Worm (Caenorhabditis elegans) whole organism, young adult: ENCODE measurements around the gene tat-2.

Source experiments
- B0261.1 ChIP-seq: sonication (generic microtip); optimal IDR thresholded peaks from 2 replicates; lab custom pipeline; 2016; ENCODE audit warnings: mild to moderate bottlenecking, missing genetic modification characterization, moderate library complexity, missing compliant biosample characterization
- C17E4.6 ChIP-seq: fragments of 200-800 bp; sonication (Bioruptor generic); IDR thresholded peaks from 2 replicates; pipeline ENCODE4 v1.3.6; 2022; ENCODE audit warnings: missing genetic modification reagents, missing genetic modification characterization, missing compliant biosample characterization
- F33H1.4 ChIP-seq: fragments of 200-800 bp; sonication (Bioruptor generic); IDR thresholded peaks from 2 replicates; pipeline ENCODE4 v1.3.6; 2022; ENCODE audit warnings: missing genetic modification reagents, missing genetic modification characterization, missing compliant biosample characterization
- K11D2.4 ChIP-seq: fragments of 200-800 bp; sonication (Bioruptor generic); IDR thresholded peaks from 2 replicates; pipeline ENCODE4 v1.3.6; 2022; ENCODE audit warnings: missing genetic modification reagents, missing genetic modification characterization, missing compliant biosample characterization
- T26A5.8 ChIP-seq: sonication (generic microtip); optimal IDR thresholded peaks from 2 replicates; lab custom pipeline; 2016; ENCODE audit warnings: missing genetic modification characterization, missing compliant biosample characterization
- ama-1 ChIP-seq, 3 experiments: fragments of 150-350 bp in 1 of 3; sonication (generic microtip) in 2 of 3; optimal IDR thresholded peaks; 2 replicates each; lab custom pipeline; 2014 to 2018; ENCODE audit warnings: missing biosample characterization in 2 of 3, missing genetic modification characterization in 2 of 3, missing genetic modification reagents in 2 of 3
- attf-5 ChIP-seq: fragments of 200-800 bp; sonication (Bioruptor generic); optimal IDR thresholded peaks from 2 replicates; lab custom pipeline; 2018; ENCODE audit warnings: mild to moderate bottlenecking, missing genetic modification characterization, missing compliant biosample characterization
- bed-1 ChIP-seq: fragments of 200-800 bp; sonication (Bioruptor generic); IDR thresholded peaks from 2 replicates; pipeline ENCODE4 v1.3.6; 2022; ENCODE audit warnings: missing genetic modification reagents, missing genetic modification characterization, missing compliant biosample characterization
- cebp-1 ChIP-seq, 2 experiments: fragments of 200-800 bp in 1 of 2; sonication (Bioruptor generic) in 1 of 2; sonication (generic microtip) in 1 of 2; IDR thresholded peaks in 1 of 2; optimal IDR thresholded peaks in 1 of 2; 2 replicates each; pipeline versions ENCODE4 v1.3.6 to Lab custom; 2017 to 2022; ENCODE audit warnings: missing compliant biosample characterization in 2 of 2, missing genetic modification characterization in 2 of 2, mild to moderate bottlenecking in 1 of 2, missing genetic modification reagents in 1 of 2, moderate library complexity in 1 of 2
- ceh-100 ChIP-seq: fragments of 200-800 bp; sonication (Bioruptor generic); IDR thresholded peaks from 2 replicates; pipeline ENCODE4 v1.3.6; 2022; ENCODE audit warnings: missing genetic modification reagents, missing genetic modification characterization, missing compliant biosample characterization
- ceh-27 ChIP-seq: fragments of 200-800 bp; sonication (Bioruptor generic); optimal IDR thresholded peaks from 2 replicates; lab custom pipeline; 2018; ENCODE audit warnings: mild to moderate bottlenecking, missing genetic modification characterization, moderate library complexity, missing compliant biosample characterization
- ceh-79 ChIP-seq: sonication (generic microtip); optimal IDR thresholded peaks from 2 replicates; lab custom pipeline; 2017; ENCODE audit warnings: mild to moderate bottlenecking, missing genetic modification characterization, missing compliant biosample characterization
- ceh-91 ChIP-seq: fragments of 200-800 bp; sonication (Bioruptor generic); IDR thresholded peaks from 2 replicates; pipeline ENCODE4 v1.3.6; 2022; ENCODE audit warnings: missing genetic modification reagents, missing genetic modification characterization, missing compliant biosample characterization
- die-1 ChIP-seq: sonication (generic microtip); optimal IDR thresholded peaks from 2 replicates; lab custom pipeline; 2016; ENCODE audit warnings: missing genotype, mild to moderate bottlenecking, missing genetic modification characterization, missing compliant biosample characterization
- dpl-1 ChIP-seq: fragments of 150-350 bp; optimal IDR thresholded peaks from 2 replicates; lab custom pipeline; 2014; ENCODE audit warnings: missing biosample characterization, missing genetic modification reagents, missing genetic modification characterization
- egl-44 ChIP-seq: fragments of 200-800 bp; sonication (Bioruptor generic); IDR thresholded peaks from 2 replicates; pipeline ENCODE4 v1.3.6; 2022; ENCODE audit warnings: missing genetic modification reagents, missing genetic modification characterization, missing compliant biosample characterization
- ekl-4 ChIP-seq: fragments of 200-800 bp; sonication (Bioruptor generic); IDR thresholded peaks from 2 replicates; pipeline ENCODE4 v1.3.6; 2022; ENCODE audit warnings: missing genetic modification reagents, missing genetic modification characterization, missing compliant biosample characterization
- him-1 ChIP-seq: sonication (generic microtip); optimal IDR thresholded peaks from 2 replicates; lab custom pipeline; 2016; ENCODE audit warnings: missing genotype, missing genetic modification reagents, missing genetic modification characterization, missing compliant biosample characterization
- hlh-12 ChIP-seq: sonication (generic microtip); optimal IDR thresholded peaks from 2 replicates; lab custom pipeline; 2016; ENCODE audit warnings: missing genetic modification characterization, missing compliant biosample characterization
- hlh-26 ChIP-seq: fragments of 200-800 bp; sonication (Bioruptor generic); conservative IDR thresholded peaks from 2 replicates; pipeline ENCODE4 v1.3.6; 2022; ENCODE audit warnings: missing genetic modification reagents, missing genetic modification characterization, missing compliant biosample characterization
- hsf-1 ChIP-seq: fragments of 200-800 bp; sonication (Bioruptor generic); IDR thresholded peaks from 2 replicates; pipeline ENCODE4 v1.3.6; 2022; ENCODE audit warnings: missing genetic modification reagents, missing genetic modification characterization, missing compliant biosample characterization
- lin-26 ChIP-seq: fragments of 200-800 bp; sonication (Bioruptor generic); IDR thresholded peaks from 2 replicates; pipeline ENCODE4 v1.3.6; 2022; ENCODE audit warnings: missing genetic modification reagents, missing genetic modification characterization, missing compliant biosample characterization
- lsy-27 ChIP-seq: sonication (generic microtip); optimal IDR thresholded peaks from 2 replicates; lab custom pipeline; 2017; ENCODE audit warnings: missing genetic modification characterization, mild to moderate bottlenecking, missing compliant biosample characterization, antibody characterized with exemption, missing genotype, borderline replicate concordance; ENCODE audit not compliant: insufficient read depth
- madf-10 ChIP-seq: sonication (generic microtip); optimal IDR thresholded peaks from 2 replicates; lab custom pipeline; 2016; ENCODE audit warnings: mild to moderate bottlenecking, missing genetic modification characterization, missing compliant biosample characterization
- madf-3 ChIP-seq: fragments of 200-800 bp; sonication (Bioruptor generic); IDR thresholded peaks from 2 replicates; pipeline ENCODE4 v1.3.6; 2022; ENCODE audit warnings: missing genetic modification reagents, missing genetic modification characterization, missing compliant biosample characterization
- madf-6 ChIP-seq: fragments of 200-800 bp; sonication (Bioruptor generic); IDR thresholded peaks from 2 replicates; pipeline ENCODE4 v1.3.6; 2022; ENCODE audit warnings: missing genetic modification reagents, missing genetic modification characterization, missing compliant biosample characterization
- mes-4 ChIP-seq: sonication (generic microtip); optimal IDR thresholded peaks from 2 replicates; lab custom pipeline; 2016; ENCODE audit warnings: missing genotype, missing genetic modification characterization, missing compliant biosample characterization
- mxl-1 ChIP-seq: sonication (generic microtip); optimal IDR thresholded peaks from 2 replicates; lab custom pipeline; 2016; ENCODE audit warnings: missing genetic modification characterization, missing compliant biosample characterization
- nhr-80 ChIP-seq: sonication (generic microtip); optimal IDR thresholded peaks from 2 replicates; lab custom pipeline; 2016; ENCODE audit warnings: missing genetic modification characterization, missing compliant biosample characterization
- pbrm-1 ChIP-seq: fragments of 200-800 bp; sonication (Bioruptor generic); IDR thresholded peaks from 2 replicates; pipeline ENCODE4 v1.3.6; 2022; ENCODE audit warnings: missing genetic modification reagents, missing genetic modification characterization, missing compliant biosample characterization
- repo-1 ChIP-seq: sonication (generic microtip); optimal IDR thresholded peaks from 2 replicates; lab custom pipeline; 2017; ENCODE audit warnings: mild to moderate bottlenecking, missing genetic modification characterization, missing compliant biosample characterization
- rpc-1 ChIP-seq, 2 experiments: fragments of 150-350 bp in 1 of 2; sonication (generic microtip) in 1 of 2; optimal IDR thresholded peaks; 2 replicates each; lab custom pipeline; 2014 to 2018; ENCODE audit warnings: missing biosample characterization in 1 of 2, missing genetic modification characterization in 1 of 2, missing genetic modification reagents in 1 of 2, missing genotype in 1 of 2
- sea-2 ChIP-seq: fragments of 200-800 bp; sonication (Bioruptor generic); IDR thresholded peaks from 2 replicates; pipeline ENCODE4 v1.3.6; 2022; ENCODE audit warnings: missing genetic modification characterization, missing compliant biosample characterization
- snpc-1.3 ChIP-seq: sonication (generic microtip); optimal IDR thresholded peaks from 2 replicates; lab custom pipeline; 2017; ENCODE audit warnings: missing genetic modification characterization, mild to moderate bottlenecking, missing compliant biosample characterization, antibody characterized with exemption, moderate library complexity, missing genotype, missing genetic modification reagents; ENCODE audit not compliant: insufficient read depth
- snpc-3.4 ChIP-seq: sonication (generic microtip); optimal IDR thresholded peaks from 2 replicates; lab custom pipeline; 2017; ENCODE audit warnings: missing genetic modification characterization, mild to moderate bottlenecking, missing compliant biosample characterization, antibody characterized with exemption, moderate library complexity, missing genotype, missing genetic modification reagents
- snpc-4 ChIP-seq, 5 experiments: fragments of 150-350 bp in 1 of 5; sonication (generic microtip) in 4 of 5; optimal IDR thresholded peaks; 2 replicates each; lab custom pipeline; 2014 to 2018; ENCODE audit warnings: missing genetic modification characterization in 5 of 5, missing biosample characterization in 3 of 5, antibody characterized with exemption in 2 of 5, mild to moderate bottlenecking in 2 of 5, missing compliant biosample characterization in 2 of 5, missing genotype in 2 of 5, moderate library complexity in 2 of 5, missing genetic modification reagents in 1 of 5
- tbx-9 ChIP-seq: sonication (generic microtip); optimal IDR thresholded peaks from 2 replicates; lab custom pipeline; 2016; ENCODE audit warnings: borderline replicate concordance, missing genetic modification characterization, inconsistent platforms, missing compliant biosample characterization
- tlf-1 ChIP-seq: fragments of 200-800 bp; sonication (Bioruptor generic); optimal IDR thresholded peaks from 2 replicates; lab custom pipeline; 2018; ENCODE audit warnings: mild to moderate bottlenecking, missing genetic modification characterization, missing compliant biosample characterization
- unc-130 ChIP-seq: sonication (generic microtip); optimal IDR thresholded peaks from 2 replicates; lab custom pipeline; 2016; ENCODE audit warnings: missing genetic modification reagents, missing genetic modification characterization, missing compliant biosample characterization
- ztf-22 ChIP-seq: fragments of 200-800 bp; sonication (Bioruptor generic); optimal IDR thresholded peaks from 2 replicates; lab custom pipeline; 2018; ENCODE audit warnings: mild to moderate bottlenecking, missing genetic modification characterization, moderate library complexity, missing compliant biosample characterization
- ztf-25 ChIP-seq: fragments of 200-800 bp; sonication (Bioruptor generic); IDR thresholded peaks from 2 replicates; pipeline ENCODE4 v1.3.6; 2022; ENCODE audit warnings: missing genetic modification reagents, missing genetic modification characterization, missing compliant biosample characterization
- ztf-6 ChIP-seq: fragments of 200-800 bp; sonication (Bioruptor generic); IDR thresholded peaks from 2 replicates; pipeline ENCODE4 v1.3.6; 2022; ENCODE audit warnings: missing genetic modification reagents, missing genetic modification characterization, missing compliant biosample characterization

Gene tat-2

ce11 chrIV:4885435-4885834, 38.7 kb upstream of the tat-2 start (continued):
- TF ChIP-seq ama-1 (optimal IDR thresholded peaks at IDR 0.05; lab: Kevin White, UChicago): no peak
- no peak for TF ChIP-seq ama-1 (GFP tag; optimal IDR thresholded peaks at IDR 0.05; lab: Kevin White, UChicago)
- no peak for TF ChIP-seq madf-6 (GFP tag; lab: Robert Waterston, UW)
- TF ChIP-seq dpl-1 (GFP tag; lab: Kevin White, UChicago): no peak
- no peak for TF ChIP-seq ceh-91 (GFP tag; lab: Robert Waterston, UW)
- peak; percentile 52 for TF ChIP-seq snpc-3.4 (tag; lab: Kevin White, UChicago)
- no peak; the same call in 1 of the 2 replicates for TF ChIP-seq ekl-4 (GFP tag; lab: Robert Waterston, UW)
- TF ChIP-seq pbrm-1 (GFP tag; lab: Robert Waterston, UW): no peak
- TF ChIP-seq mes-4 (tag; lab: Kevin White, UChicago): no peak
- TF ChIP-seq bed-1: no peak
- TF ChIP-seq hsf-1 (GFP tag; lab: Robert Waterston, UW): no peak
- TF ChIP-seq ceh-27 (GFP tag; lab: Kevin White, UChicago): no peak
- TF ChIP-seq hlh-26 (GFP tag; lab: Robert Waterston, UW): no peak
- TF ChIP-seq ceh-100: no peak
- TF ChIP-seq him-1: peak; percentile 35
- no peak for TF ChIP-seq mxl-1
- TF ChIP-seq die-1 (tag; lab: Kevin White, UChicago): peak; percentile 58
- TF ChIP-seq C17E4.6 (GFP tag; lab: Robert Waterston, UW): peak; percentile 44; the same call in 1 of the 2 replicates
- TF ChIP-seq madf-10 (tag; lab: Kevin White, UChicago): no peak
- no peak for TF ChIP-seq nhr-80
- TF ChIP-seq attf-5 (GFP tag; lab: Kevin White, UChicago): no peak
- TF ChIP-seq lin-26 (GFP tag; lab: Robert Waterston, UW): peak; percentile 49; the same call in 1 of the 2 replicates
- TF ChIP-seq snpc-4 (GFP tag; optimal IDR thresholded peaks at IDR 0.05; lab: Kevin White, UChicago): peak; percentile 80
- peak; percentile 83 to 95 (median 90) for TF ChIP-seq snpc-4 (tag; optimal IDR thresholded peaks at IDR 0.05; lab: Kevin White, UChicago)
- TF ChIP-seq egl-44 (GFP tag; lab: Robert Waterston, UW): no peak
- TF ChIP-seq B0261.1 (tag; lab: Kevin White, UChicago): peak; percentile 53
- TF ChIP-seq tlf-1: no peak
- no peak for TF ChIP-seq madf-3 (GFP tag; lab: Robert Waterston, UW)
- TF ChIP-seq ztf-25 (GFP tag; lab: Robert Waterston, UW): 0 out of 2 replicates have a peak, but pooled peaks have one; percentile 50

ce11 chrIV:4883984-4884383, 37.3 kb upstream of the tat-2 start, which contains the start of gene str-166:
Gene str-166 (plus strand): TSS chrIV:4884284.
- no peak for TF ChIP-seq lsy-27 (tag; lab: Kevin White, UChicago)
- TF ChIP-seq snpc-4 (GFP tag; optimal IDR thresholded peaks at IDR 0.05; lab: Kevin White, UChicago): no peak
- no peak for TF ChIP-seq snpc-4 (tag; optimal IDR thresholded peaks at IDR 0.05; lab: Kevin White, UChicago)
- TF ChIP-seq snpc-1.3 (tag; lab: Kevin White, UChicago): no peak
- no peak for TF ChIP-seq T26A5.8 (tag; lab: Kevin White, UChicago)
- TF ChIP-seq ztf-22 (GFP tag; lab: Kevin White, UChicago): no peak
- TF ChIP-seq tbx-9 (tag; lab: Kevin White, UChicago): no peak
- no peak for TF ChIP-seq ztf-6 (GFP tag; lab: Robert Waterston, UW)
- no peak for TF ChIP-seq hlh-12 (tag; lab: Kevin White, UChicago)
- no peak for TF ChIP-seq F33H1.4 (GFP tag; lab: Robert Waterston, UW)
- TF ChIP-seq sea-2: no peak
- TF ChIP-seq madf-6 (GFP tag; lab: Robert Waterston, UW): no peak
- no peak for TF ChIP-seq rpc-1 (optimal IDR thresholded peaks at IDR 0.05; lab: Kevin White, UChicago)
- no peak for TF ChIP-seq rpc-1 (tag; optimal IDR thresholded peaks at IDR 0.05; lab: Kevin White, UChicago)
- TF ChIP-seq ceh-79 (tag; lab: Kevin White, UChicago): no peak
- no peak for TF ChIP-seq unc-130
- TF ChIP-seq K11D2.4 (GFP tag; lab: Robert Waterston, UW): no peak
- TF ChIP-seq repo-1 (tag; lab: Kevin White, UChicago): no peak
- TF ChIP-seq cebp-1 (GFP tag; IDR thresholded peaks at IDR 0.05; lab: Robert Waterston, UW): no peak
- no peak for TF ChIP-seq cebp-1 (tag; optimal IDR thresholded peaks at IDR 0.05; lab: Kevin White, UChicago)
- no peak for TF ChIP-seq dpl-1 (GFP tag; lab: Kevin White, UChicago)
